Fruit fly (Drosophila melanogaster): ENCODE results near the gene CG45263.

The CG45263 gene

DNA sequence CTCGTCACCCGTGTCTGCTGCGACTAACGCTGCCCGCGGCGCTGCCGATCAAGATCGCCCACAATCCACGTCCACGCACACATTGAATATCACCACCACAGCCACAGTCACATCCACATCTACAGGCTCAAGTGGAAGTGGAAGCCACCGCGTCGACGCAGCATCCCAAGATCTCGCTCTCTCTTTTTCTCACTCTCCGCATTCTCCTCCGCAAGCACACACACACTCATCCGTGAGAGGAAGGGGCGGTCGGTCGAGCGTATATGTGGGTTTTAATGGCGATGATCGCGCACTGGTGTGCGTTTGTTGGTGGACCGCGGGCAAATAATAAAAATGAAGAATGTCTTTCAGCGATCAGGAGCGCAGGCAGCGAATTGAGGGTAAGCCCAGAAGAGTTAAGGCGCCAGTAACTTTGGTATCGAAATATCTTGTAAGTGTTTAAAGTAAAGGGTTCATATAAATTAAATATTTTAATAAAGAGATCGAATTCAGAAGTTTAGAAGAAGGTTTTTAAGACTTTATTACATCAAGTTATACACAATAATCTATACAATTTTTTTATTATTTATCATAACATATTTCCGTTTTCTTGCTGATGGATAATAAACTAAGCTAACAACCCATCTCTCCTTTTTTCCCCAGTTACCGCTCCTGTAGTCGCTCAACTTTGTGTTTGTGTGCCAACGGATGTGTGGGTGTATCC, 143.5 kb downstream of the CG45263 start, which contains the start of gene Poxm (continued):
- TF ChIP-seq tll (GFP tag; optimal IDR thresholded peaks at IDR 0.05) = no peak
- TF ChIP-seq prd (optimal IDR thresholded peaks at IDR 0.05) = no peak
- peak; percentile 96 for TF ChIP-seq prd (GFP tag; IDR thresholded peaks at IDR 0.05)
- TF ChIP-seq CG11723 (GFP tag; optimal IDR thresholded peaks at IDR 0.05) = peak; percentile 81
- TF ChIP-seq CG32772 (GFP tag; IDR thresholded peaks at IDR 0.05) = peak; percentile 88
- peak; percentile 78 for TF ChIP-seq tap (tag; optimal IDR thresholded peaks at IDR 0.05)
- TF ChIP-seq Side (GFP tag; optimal IDR thresholded peaks at IDR 0.05) = peak; percentile 54
- peak; percentile 91 for TF ChIP-seq Usf (GFP tag; optimal IDR thresholded peaks at IDR 0.05)
- TF ChIP-seq ap (GFP tag; IDR thresholded peaks at IDR 0.05) = peak; percentile 79
- peak; percentile 95 for TF ChIP-seq dmrt99B (tag; optimal IDR thresholded peaks at IDR 0.05)
- peak; percentile 91 for TF ChIP-seq Xrp1 (GFP tag; IDR thresholded peaks at IDR 0.05)
- TF ChIP-seq Ptx1 (GFP tag; IDR thresholded peaks at IDR 0.05) = peak; percentile 94
- TF ChIP-seq Blimp-1 (GFP tag; optimal IDR thresholded peaks at IDR 0.05) = peak; percentile 87
- peak; percentile 73 for TF ChIP-seq peb (GFP tag; IDR thresholded peaks at IDR 0.05)
- peak; percentile 87 for TF ChIP-seq Chrac-16 (GFP tag; optimal IDR thresholded peaks at IDR 0.05)
- TF ChIP-seq D (optimal IDR thresholded peaks at IDR 0.05) = no peak
- TF ChIP-seq D (GFP tag; optimal IDR thresholded peaks at IDR 0.05) = peak; percentile 96
- TF ChIP-seq CG10431 (GFP tag; optimal IDR thresholded peaks at IDR 0.05) = peak; percentile 73
- peak; percentile 83 for TF ChIP-seq Asciz (GFP tag; optimal IDR thresholded peaks at IDR 0.05)
- TF ChIP-seq CG30431 (GFP tag; optimal IDR thresholded peaks at IDR 0.05) = peak; percentile 90
- peak; percentile 86 for TF ChIP-seq CG14441 (GFP tag; IDR thresholded peaks at IDR 0.05)
- no peak for TF ChIP-seq zf30C (GFP tag; optimal IDR thresholded peaks at IDR 0.05)
- peak; percentile 93 for TF ChIP-seq CG11504 (tag; optimal IDR thresholded peaks at IDR 0.05)
- no peak for TF ChIP-seq Dll (GFP tag; IDR thresholded peaks at IDR 0.05; ENCODE audit: partially characterized antibody)
- peak; percentile 82 for TF ChIP-seq BtbVII (GFP tag; optimal IDR thresholded peaks at IDR 0.05)
- 0 out of 2 replicates have a peak, but pooled peaks have one; percentile 42 for TF ChIP-seq CG5953 (GFP tag; IDR thresholded peaks at IDR 0.05)
- no peak for TF ChIP-seq nerfin-2 (GFP tag; IDR thresholded peaks at IDR 0.05; ENCODE audit: partially characterized antibody)
- TF ChIP-seq CG14050 (GFP tag; IDR thresholded peaks at IDR 0.05) = peak; percentile 69
- TF ChIP-seq hth (optimal IDR thresholded peaks at IDR 0.05) = peak; percentile 46
- TF ChIP-seq CG4282 (GFP tag; optimal IDR thresholded peaks at IDR 0.05) = no peak
- TF ChIP-seq aop (GFP tag; IDR thresholded peaks at IDR 0.05) = no peak
- peak; percentile 72; the same call in 2 of the 3 replicates for TF ChIP-seq gce (GFP tag; IDR thresholded peaks at IDR 0.05)
- TF ChIP-seq phol (tag; optimal IDR thresholded peaks at IDR 0.05) = peak; percentile 97
- TF ChIP-seq CG10565 (GFP tag; optimal IDR thresholded peaks at IDR 0.05) = peak; percentile 33
- TF ChIP-seq Myb (GFP tag; optimal IDR thresholded peaks at IDR 0.05) = peak; percentile 19
- TF ChIP-seq chm (GFP tag; IDR thresholded peaks at IDR 0.05) = no peak
- peak; percentile 96 for TF ChIP-seq CG10979 (tag; optimal IDR thresholded peaks at IDR 0.05)
- peak in 1 of 2 experiments; percentile 19 for TF ChIP-seq insv (GFP tag; optimal IDR thresholded peaks at IDR 0.05)
- peak; percentile 88 for TF ChIP-seq Spps (tag; optimal IDR thresholded peaks at IDR 0.05)
- peak; percentile 85 for TF ChIP-seq unpg (GFP tag; optimal IDR thresholded peaks at IDR 0.05)
- peak in 1 of 2 experiments; percentile 83 for TF ChIP-seq Hr78 (GFP tag; optimal IDR thresholded peaks at IDR 0.05)
- peak; percentile 18 for TF ChIP-seq CG1792 (GFP tag; optimal IDR thresholded peaks at IDR 0.05)
- peak; percentile 75 for TF ChIP-seq Dad (GFP tag; optimal IDR thresholded peaks at IDR 0.05)
- peak; percentile 41; the same call in 1 of the 2 replicates for TF ChIP-seq inv (GFP tag; IDR thresholded peaks at IDR 0.05; ENCODE audit: partially characterized antibody)
- TF ChIP-seq CG15696 (tag; optimal IDR thresholded peaks at IDR 0.05) = peak; percentile 94
- TF ChIP-seq tin (GFP tag; optimal IDR thresholded peaks at IDR 0.05) = peak; percentile 89
- peak; percentile 96 for TF ChIP-seq CG9727 (GFP tag; optimal IDR thresholded peaks at IDR 0.05)
- TF ChIP-seq fru (optimal IDR thresholded peaks at IDR 0.05) = no peak
- peak; percentile 58 for TF ChIP-seq vfl (GFP tag; optimal IDR thresholded peaks at IDR 0.05)
- peak; percentile 71 for TF ChIP-seq jumu (GFP tag; optimal IDR thresholded peaks at IDR 0.05)

All from whole organism, embryonic.